Fruit fly (Drosophila melanogaster) whole organism, embryonic: Measurements from ENCODE around the gene NdufV3.
A peak's percentile ranks its signal among the peaks of the same experiment; 100 is the strongest.

ENCODE experiments used
- CG10267 ChIP-seq: fragments of 200-800 bp; sonication (Bioruptor generic); optimal IDR thresholded peaks from 2 replicates; lab custom pipeline; 2018; ENCODE audit warnings: missing biosample characterization, mild to moderate bottlenecking, missing genetic modification characterization, moderate library complexity
- CG10366 ChIP-seq: fragments of 200-800 bp; sonication (Bioruptor generic); IDR thresholded peaks from 2 replicates; pipeline ENCODE4 v1.3.6; 2022; ENCODE audit warnings: missing biosample characterization, missing genetic modification characterization
- CG10565 ChIP-seq: fragments of 200-800 bp; sonication (Bioruptor generic); optimal IDR thresholded peaks from 3 replicates; lab custom pipeline; 2016; ENCODE audit warnings: missing biosample characterization, mild to moderate bottlenecking, missing genetic modification characterization
- CG11247 ChIP-seq: fragments of 200-800 bp; sonication (Bioruptor generic); IDR thresholded peaks from 2 replicates; pipeline ENCODE4 v1.3.6; 2022; ENCODE audit warnings: missing biosample characterization, missing genetic modification characterization
- CG12219 ChIP-seq: fragments of 200-800 bp; sonication (Bioruptor generic); optimal IDR thresholded peaks from 3 replicates; lab custom pipeline; 2018; ENCODE audit warnings: missing biosample characterization, mild to moderate bottlenecking, missing genetic modification characterization
- CG14441 ChIP-seq: fragments of 200-800 bp; sonication (Bioruptor generic); IDR thresholded peaks from 2 replicates; pipeline ENCODE4 v1.3.6; 2022; ENCODE audit warnings: missing biosample characterization, missing genetic modification characterization
- CG15514 ChIP-seq: fragments of 200-800 bp; sonication (Bioruptor generic); optimal IDR thresholded peaks from 3 replicates; lab custom pipeline; 2017; ENCODE audit warnings: missing biosample characterization, missing genetic modification characterization, mild to moderate bottlenecking, moderate library complexity, missing genetic modification reagents
- CG1603 ChIP-seq: fragments of 200-800 bp; sonication (Bioruptor generic); optimal IDR thresholded peaks from 2 replicates; lab custom pipeline; 2019; ENCODE audit warnings: missing biosample characterization, mild to moderate bottlenecking, missing genetic modification characterization, moderate library complexity
- CG17328 ChIP-seq: fragments of 200-800 bp; sonication (Bioruptor generic); IDR thresholded peaks from 2 replicates; pipeline ENCODE4 v1.3.6; 2022; ENCODE audit warnings: missing biosample characterization, missing genetic modification characterization
- CG17359 ChIP-seq: fragments of 200-800 bp; sonication (Bioruptor generic); optimal IDR thresholded peaks from 3 replicates; lab custom pipeline; 2018; ENCODE audit warnings: missing biosample characterization, mild to moderate bottlenecking, missing genetic modification characterization, moderate library complexity
- CG17568 ChIP-seq: fragments of 200-800 bp; sonication (Bioruptor generic); optimal IDR thresholded peaks from 2 replicates; lab custom pipeline; 2018; ENCODE audit warnings: missing biosample characterization, mild to moderate bottlenecking, missing genetic modification characterization, moderate library complexity
- CG1792 ChIP-seq: fragments of 200-800 bp; sonication (Bioruptor generic); optimal IDR thresholded peaks from 2 replicates; lab custom pipeline; 2016; ENCODE audit warnings: missing biosample characterization, missing genetic modification characterization
- CG18476 ChIP-seq: fragments of 200-800 bp; sonication (Bioruptor generic); optimal IDR thresholded peaks from 2 replicates; lab custom pipeline; 2016; ENCODE audit warnings: missing biosample characterization, mild to moderate bottlenecking, missing genetic modification characterization
- CG2120 ChIP-seq: fragments of 200-800 bp; sonication (Bioruptor generic); optimal IDR thresholded peaks from 3 replicates; lab custom pipeline; 2016; ENCODE audit warnings: missing biosample characterization, missing genetic modification characterization
- CG2199 ChIP-seq: fragments of 200-800 bp; sonication (Bioruptor generic); IDR thresholded peaks from 3 replicates; pipeline ENCODE4 v1.3.6; 2022; ENCODE audit warnings: missing biosample characterization, missing genetic modification characterization
- CG3163 ChIP-seq: fragments of 200-800 bp; sonication (Bioruptor generic); optimal IDR thresholded peaks from 3 replicates; lab custom pipeline; 2016; ENCODE audit warnings: missing biosample characterization, missing genetic modification characterization
- CG8290 ChIP-seq, 3 experiments: fragments of 200-800 bp; sonication (Bioruptor generic); optimal IDR thresholded peaks; 2 replicates each; lab custom pipeline; 2016 to 2019; ENCODE audit warnings: missing biosample characterization in 3 of 3, missing genetic modification characterization in 3 of 3, mild to moderate bottlenecking in 2 of 3, moderate library complexity in 1 of 3
- CG9609 ChIP-seq: fragments of 200-800 bp; sonication (Bioruptor generic); optimal IDR thresholded peaks from 3 replicates; lab custom pipeline; 2016; ENCODE audit warnings: missing biosample characterization, missing genetic modification characterization
- CG9727 ChIP-seq: fragments of 200-800 bp; sonication (Bioruptor generic); optimal IDR thresholded peaks from 3 replicates; lab custom pipeline; 2017; ENCODE audit warnings: missing biosample characterization, mild to moderate bottlenecking, missing genetic modification characterization
- Dll ChIP-seq: fragments of 200-800 bp; sonication (Bioruptor generic); IDR thresholded peaks from 4 replicates; pipeline ENCODE4 v1.3.6; 2022; ENCODE audit warnings: missing biosample characterization, missing genetic modification characterization; ENCODE audit not compliant: partially characterized antibody
- Gsc ChIP-seq: fragments of 200-800 bp; sonication (Bioruptor generic); IDR thresholded peaks from 2 replicates; pipeline ENCODE4 v1.3.6; 2022; ENCODE audit warnings: missing biosample characterization, missing genetic modification characterization
- Gug ChIP-seq: fragments of 200-800 bp; sonication (Bioruptor generic); IDR thresholded peaks from 4 replicates; pipeline ENCODE4 v1.3.6; 2022; ENCODE audit warnings: missing biosample characterization, missing genetic modification characterization
- H15 ChIP-seq: fragments of 200-800 bp; sonication (Bioruptor generic); IDR thresholded peaks from 3 replicates; pipeline ENCODE4 v1.3.6; 2022; ENCODE audit warnings: missing biosample characterization, missing genetic modification characterization
- Med ChIP-seq: fragments of 200-800 bp; sonication (Bioruptor generic); peaks from one replicate; lab custom pipeline; 2016; ENCODE audit warnings: missing biosample characterization, missing genetic modification characterization, mild to moderate bottlenecking, inconsistent platforms, moderate library complexity
- NFAT ChIP-seq: fragments of 200-800 bp; sonication (Bioruptor generic); IDR thresholded peaks from 2 replicates; pipeline ENCODE4 v1.3.6; 2022; ENCODE audit warnings: missing biosample characterization, missing genetic modification characterization
- NfI ChIP-seq: fragments of 200-800 bp; sonication (Bioruptor generic); optimal IDR thresholded peaks from 3 replicates; lab custom pipeline; 2018; ENCODE audit warnings: missing biosample characterization, mild to moderate bottlenecking, missing genetic modification characterization, moderate library complexity
- PHDP ChIP-seq: fragments of 200-800 bp; sonication (Bioruptor generic); optimal IDR thresholded peaks from 3 replicates; lab custom pipeline; 2018; ENCODE audit warnings: missing biosample characterization, mild to moderate bottlenecking, missing genetic modification characterization, moderate library complexity
- Rfx ChIP-seq: fragments of 200-800 bp; sonication (Bioruptor generic); IDR thresholded peaks from 2 replicates; pipeline ENCODE4 v1.3.6; 2022; ENCODE audit warnings: missing biosample characterization, missing genetic modification characterization
- Taf1 ChIP-seq: fragments of 200-800 bp; sonication (Bioruptor generic); IDR thresholded peaks from 2 replicates; pipeline ENCODE4 v1.3.6; 2022; ENCODE audit warnings: missing biosample characterization, missing genetic modification characterization
- Xrp1 ChIP-seq: fragments of 200-800 bp; sonication (Bioruptor generic); IDR thresholded peaks from 2 replicates; pipeline ENCODE4 v1.3.6; 2022; ENCODE audit warnings: missing biosample characterization, missing genetic modification characterization
- ap ChIP-seq: fragments of 200-800 bp; sonication (Bioruptor generic); IDR thresholded peaks from 2 replicates; pipeline ENCODE4 v1.3.6; 2022; ENCODE audit warnings: missing biosample characterization, missing genetic modification characterization
- bcd ChIP-seq: fragments of 200-800 bp; sonication (Bioruptor generic); optimal IDR thresholded peaks from 2 replicates; lab custom pipeline; 2017; ENCODE audit warnings: missing biosample characterization, mild to moderate bottlenecking, missing genetic modification characterization
- bsh ChIP-seq, 2 experiments: fragments of 200-800 bp; sonication (Bioruptor generic); optimal IDR thresholded peaks; 2 replicates each; lab custom pipeline; 2017 to 2018; ENCODE audit warnings: mild to moderate bottlenecking in 2 of 2, missing biosample characterization in 2 of 2, missing genetic modification characterization in 2 of 2, moderate library complexity in 1 of 2
- esg ChIP-seq: fragments of 200-800 bp; sonication (Bioruptor generic); conservative IDR thresholded peaks from 2 replicates; pipeline ENCODE4 v1.3.6; 2022; ENCODE audit warnings: missing biosample characterization, missing genetic modification characterization
- fd3F ChIP-seq: fragments of 200-800 bp; sonication (Bioruptor generic); optimal IDR thresholded peaks from 2 replicates; lab custom pipeline; 2018; ENCODE audit warnings: missing biosample characterization, mild to moderate bottlenecking, missing genetic modification characterization, moderate library complexity
- jigr1 ChIP-seq: fragments of 200-800 bp; sonication (Bioruptor generic); IDR thresholded peaks from 3 replicates; pipeline ENCODE4 v1.3.6; 2022; ENCODE audit warnings: missing biosample characterization, missing genetic modification characterization
- jing ChIP-seq: fragments of 200-800 bp; sonication (Bioruptor generic); optimal IDR thresholded peaks from 2 replicates; lab custom pipeline; 2018; ENCODE audit warnings: missing biosample characterization, mild to moderate bottlenecking, missing genetic modification characterization
- ken ChIP-seq: fragments of 200-800 bp; sonication (Bioruptor generic); IDR thresholded peaks from 3 replicates; pipeline ENCODE4 v1.3.6; 2022; ENCODE audit warnings: missing biosample characterization, missing genetic modification characterization
- klu ChIP-seq: fragments of 200-800 bp; sonication (Bioruptor generic); IDR thresholded peaks from 2 replicates; pipeline ENCODE4 v1.3.6; 2022; ENCODE audit warnings: missing biosample characterization, missing genetic modification characterization
- odd ChIP-seq: fragments of 200-800 bp; sonication (Bioruptor generic); optimal IDR thresholded peaks from 2 replicates; lab custom pipeline; 2017; ENCODE audit warnings: missing biosample characterization, mild to moderate bottlenecking, missing genetic modification characterization
- pan ChIP-seq, 4 experiments: fragments of >200 bp in 3 of 4; fragments of 200-800 bp in 1 of 4; sonication (Bioruptor generic) in 1 of 4; optimal IDR thresholded peaks in 3 of 4; IDR thresholded peaks in 1 of 4; 2 replicates each; pipeline versions ENCODE4 v1.3.6 to Lab custom; 2017 to 2022; ENCODE audit warnings: missing biosample characterization in 2 of 4, missing genetic modification characterization in 2 of 4, mixed read lengths in 1 of 4
- rib ChIP-seq: fragments of 200-800 bp; sonication (Bioruptor generic); IDR thresholded peaks from 2 replicates; pipeline ENCODE4 v1.3.6; 2022; ENCODE audit warnings: missing biosample characterization, missing genetic modification characterization
- row ChIP-seq: fragments of 200-800 bp; sonication (Bioruptor generic); IDR thresholded peaks from 3 replicates; pipeline ENCODE4 v1.3.6; 2022; ENCODE audit warnings: missing biosample characterization, missing genetic modification characterization
- schlank ChIP-seq: fragments of 200-800 bp; sonication (Bioruptor generic); optimal IDR thresholded peaks from 2 replicates; lab custom pipeline; 2018; ENCODE audit warnings: missing biosample characterization, mild to moderate bottlenecking, missing genetic modification characterization
- sd ChIP-seq: fragments of 200-800 bp; sonication (Bioruptor generic); optimal IDR thresholded peaks from 3 replicates; lab custom pipeline; 2018; ENCODE audit warnings: missing biosample characterization, mild to moderate bottlenecking, missing genetic modification characterization, moderate library complexity
- sens ChIP-seq: fragments of 200-800 bp; sonication (Bioruptor generic); peaks from one replicate; lab custom pipeline; 2016; ENCODE audit warnings: missing biosample characterization, missing genetic modification characterization
- ssp ChIP-seq: fragments of 200-800 bp; sonication (Bioruptor generic); IDR thresholded peaks from 2 replicates; pipeline ENCODE4 v1.3.6; 2022; ENCODE audit warnings: missing biosample characterization, missing genetic modification characterization
- stc ChIP-seq: fragments of 200-800 bp; sonication (Bioruptor generic); IDR thresholded peaks from 2 replicates; pipeline ENCODE4 v1.3.6; 2022; ENCODE audit warnings: missing biosample characterization, missing genetic modification characterization
- tin ChIP-seq: fragments of 200-800 bp; sonication (Bioruptor generic); optimal IDR thresholded peaks from 3 replicates; lab custom pipeline; 2016; ENCODE audit warnings: missing biosample characterization, missing genetic modification characterization

Gene NdufV3

dm6 chrX:11391364-11391915 lies 41.6 kb downstream of the NdufV3 start (continued):
- TF ChIP-seq CG1603 (tag; lab: Kevin White, UChicago) = no peak
- TF ChIP-seq jing = no peak
- peak; percentile 5 for TF ChIP-seq CG15514 (GFP tag; lab: Kevin White, UChicago)
- peak; percentile 54 for TF ChIP-seq CG2120 (GFP tag; lab: Kevin White, UChicago)
- TF ChIP-seq schlank (tag; lab: Kevin White, UChicago) = no peak
- peak; percentile 77 for TF ChIP-seq sens
- TF ChIP-seq NFAT (GFP tag; lab: Robert Waterston, UW) = peak; percentile 68; the same call in 1 of the 2 replicates
- TF ChIP-seq Gsc (GFP tag; lab: Robert Waterston, UW) = no peak
- TF ChIP-seq Gug (GFP tag; lab: Robert Waterston, UW) = peak; percentile 63; the same call in 3 of the 4 replicates
- TF ChIP-seq CG9609 (GFP tag; lab: Kevin White, UChicago) = peak; percentile 47
- peak; percentile 22; the same call in 1 of the 2 replicates for TF ChIP-seq CG11247 (GFP tag; lab: Robert Waterston, UW)
- TF ChIP-seq ssp (GFP tag; lab: Robert Waterston, UW) = peak; percentile 35; the same call in 1 of the 2 replicates
- TF ChIP-seq CG12219 (GFP tag; lab: Kevin White, UChicago) = peak; percentile 24
- no peak for TF ChIP-seq CG10267 (tag; lab: Kevin White, UChicago)
- peak; percentile 45; the same call in 1 of the 2 replicates for TF ChIP-seq CG17328 (GFP tag; lab: Robert Waterston, UW)
- TF ChIP-seq CG14441 (GFP tag; lab: Robert Waterston, UW) = peak; percentile 78
- TF ChIP-seq PHDP (tag; lab: Kevin White, UChicago) = peak; percentile 33
- TF ChIP-seq CG2199 = no peak
- peak; percentile 44 for TF ChIP-seq CG1792 (GFP tag; lab: Kevin White, UChicago)
- 0 out of 3 replicates have a peak, but pooled peaks have one; percentile 55 for TF ChIP-seq ken
- TF ChIP-seq CG3163 = no peak
- TF ChIP-seq rib (GFP tag; lab: Robert Waterston, UW) = 0 out of 2 replicates have a peak, but pooled peaks have one; percentile 29
- 0 out of 2 replicates have a peak, but pooled peaks have one; percentile 43 for TF ChIP-seq ap (GFP tag; lab: Robert Waterston, UW)
- TF ChIP-seq Rfx (GFP tag; lab: Robert Waterston, UW) = peak; percentile 87
- TF ChIP-seq bcd (GFP tag; lab: Kevin White, UChicago) = peak; percentile 20
- peak; percentile 66 for TF ChIP-seq row (GFP tag; lab: Robert Waterston, UW)
- TF ChIP-seq stc (GFP tag; lab: Robert Waterston, UW) = peak; percentile 68
- no peak for TF ChIP-seq CG10565 (GFP tag; lab: Kevin White, UChicago)
- TF ChIP-seq Dll (GFP tag; lab: Robert Waterston, UW) = no peak
- peak; percentile 97 for TF ChIP-seq sd
- TF ChIP-seq Taf1 (GFP tag; lab: Robert Waterston, UW) = peak; percentile 56
- peak; percentile 31 for TF ChIP-seq NfI
- TF ChIP-seq odd (GFP tag; lab: Kevin White, UChicago) = no peak
- TF ChIP-seq CG17568 (GFP tag; lab: Kevin White, UChicago) = no peak
- no peak for TF ChIP-seq CG8290 (GFP tag; optimal IDR thresholded peaks at IDR 0.05; lab: Kevin White, UChicago)
- TF ChIP-seq CG8290 (tag; optimal IDR thresholded peaks at IDR 0.05; lab: Kevin White, UChicago) = peak in 1 of 2 experiments; percentile 67
- TF ChIP-seq CG9727 (GFP tag; lab: Kevin White, UChicago) = no peak
- TF ChIP-seq bsh (GFP tag; optimal IDR thresholded peaks at IDR 0.05; lab: Kevin White, UChicago) = peak in 1 of 2 experiments; percentile 8
- peak; percentile 48; the same call in 1 of the 2 replicates for TF ChIP-seq Xrp1 (GFP tag; lab: Robert Waterston, UW)
- no peak for TF ChIP-seq pan (optimal IDR thresholded peaks at IDR 0.05; lab: Kevin White, UChicago)
- TF ChIP-seq pan (GFP tag; optimal IDR thresholded peaks at IDR 0.05 in 1 of 2, IDR thresholded peaks at IDR 0.05 in 1 of 2) = peak in 1 of 2 experiments; percentile 76
- TF ChIP-seq tin (GFP tag; lab: Kevin White, UChicago) = no peak
- TF ChIP-seq Med = peak; percentile 95
- TF ChIP-seq esg (GFP tag; lab: Robert Waterston, UW) = peak; percentile 68
- TF ChIP-seq fd3F (GFP tag; lab: Kevin White, UChicago) = peak; percentile 46
- peak; percentile 66 for TF ChIP-seq CG10366 (GFP tag; lab: Robert Waterston, UW)
- peak; percentile 43 for TF ChIP-seq CG17359 (tag; lab: Kevin White, UChicago)
- peak; percentile 18; the same call in 1 of the 2 replicates for TF ChIP-seq klu
- TF ChIP-seq CG18476 = no peak
- no peak for TF ChIP-seq H15
- TF ChIP-seq jigr1 (GFP tag; lab: Robert Waterston, UW) = no peak
